Worm (Caenorhabditis elegans) whole organism, L4 larva: ENCODE data around the gene fil-1.

Experiments
- R02D3.7 ChIP-seq: fragments of 150-350 bp; sonication (generic microtip); optimal IDR thresholded peaks from 3 replicates; lab custom pipeline; 2014; ENCODE audit warnings: missing biosample characterization, missing genetic modification characterization
- lin-39 ChIP-seq: fragments of 150-350 bp; optimal IDR thresholded peaks from 2 replicates; lab custom pipeline; 2014; ENCODE audit warnings: missing biosample characterization, missing genetic modification reagents, missing genetic modification characterization
- mdl-1 ChIP-seq, 2 experiments: fragments of 150-350 bp in 1 of 2; sonication (generic microtip) in 1 of 2; optimal IDR thresholded peaks; 2 replicates each; lab custom pipeline; 2014 to 2017; ENCODE audit warnings: missing biosample characterization in 2 of 2, missing genetic modification characterization in 2 of 2
- mxl-2 ChIP-seq: fragments of 200-800 bp; sonication (Bioruptor generic); conservative IDR thresholded peaks from 2 replicates; pipeline ENCODE4 v1.3.6; 2022; ENCODE audit warnings: missing genetic modification reagents, missing genetic modification characterization, missing compliant biosample characterization
- nhr-111 ChIP-seq: fragments of 200-800 bp; sonication (Bioruptor generic); optimal IDR thresholded peaks from 2 replicates; lab custom pipeline; 2018; ENCODE audit warnings: mild to moderate bottlenecking, missing genetic modification characterization, missing compliant biosample characterization
- nhr-76 ChIP-seq: fragments of 150-350 bp; optimal IDR thresholded peaks from 2 replicates; lab custom pipeline; 2014; ENCODE audit warnings: missing biosample characterization, missing genetic modification characterization
- snpc-4 ChIP-seq: fragments of 150-350 bp; optimal IDR thresholded peaks from 2 replicates; lab custom pipeline; 2014; ENCODE audit warnings: missing biosample characterization, missing genetic modification characterization
- tra-1 ChIP-seq: fragments of 200-800 bp; sonication (Bioruptor generic); IDR thresholded peaks from 2 replicates; pipeline ENCODE4 v1.3.6; 2022; ENCODE audit warnings: missing genetic modification reagents, missing genetic modification characterization, missing compliant biosample characterization

ce11 chrV:14954633-14955032, 39.0 kb upstream of the fil-1 start, which contains the start of gene C30G7.5:
- no peak for TF ChIP-seq lin-39 (tag; lab: Kevin White, UChicago)
- no peak for TF ChIP-seq nhr-111
- TF ChIP-seq mxl-2 (GFP tag; lab: Robert Waterston, UW) = no peak
- TF ChIP-seq R02D3.7 = no peak
- no peak for TF ChIP-seq mdl-1 (tag; optimal IDR thresholded peaks at IDR 0.05; lab: Kevin White, UChicago)
- TF ChIP-seq snpc-4 (tag; lab: Kevin White, UChicago) = no peak
- TF ChIP-seq tra-1 = no peak
- TF ChIP-seq nhr-76 (tag; lab: Kevin White, UChicago) = no peak
